Fruit fly (Drosophila melanogaster) whole organism, embryonic: ENCODE data around the gene defl.

Source experiments
- BtbVII ChIP-seq: fragments of 200-800 bp; sonication (Bioruptor generic); optimal IDR thresholded peaks from 3 replicates; lab custom pipeline; 2017; ENCODE audit warnings: missing biosample characterization, mild to moderate bottlenecking, missing genetic modification characterization
- CG10267 ChIP-seq: fragments of 200-800 bp; sonication (Bioruptor generic); optimal IDR thresholded peaks from 2 replicates; lab custom pipeline; 2018; ENCODE audit warnings: missing biosample characterization, mild to moderate bottlenecking, missing genetic modification characterization, moderate library complexity
- CG13287 ChIP-seq: fragments of 200-800 bp; sonication (Bioruptor generic); IDR thresholded peaks from 2 replicates; pipeline ENCODE4 v1.3.6; 2022; ENCODE audit warnings: missing biosample characterization, missing genetic modification characterization; ENCODE audit not compliant: partially characterized antibody
- CG14710 ChIP-seq: fragments of 200-800 bp; sonication (Bioruptor generic); optimal IDR thresholded peaks from 3 replicates; lab custom pipeline; 2019; ENCODE audit warnings: missing biosample characterization, mild to moderate bottlenecking, missing genetic modification characterization, moderate library complexity
- CG15011 ChIP-seq: fragments of 200-800 bp; sonication (Bioruptor generic); optimal IDR thresholded peaks from 3 replicates; lab custom pipeline; 2018; ENCODE audit warnings: missing biosample characterization, mild to moderate bottlenecking, missing genetic modification characterization
- CG1602 ChIP-seq: fragments of 200-800 bp; sonication (Bioruptor generic); optimal IDR thresholded peaks from 3 replicates; lab custom pipeline; 2016; ENCODE audit warnings: missing biosample characterization, missing genetic modification characterization
- CG17361 ChIP-seq: fragments of 200-800 bp; sonication (Bioruptor generic); IDR thresholded peaks from 3 replicates; pipeline ENCODE4 v1.3.6; 2022; ENCODE audit warnings: missing biosample characterization, missing genetic modification characterization
- CG17912 ChIP-seq: fragments of 200-800 bp; sonication (Bioruptor generic); optimal IDR thresholded peaks from 2 replicates; lab custom pipeline; 2018; ENCODE audit warnings: missing biosample characterization, mild to moderate bottlenecking, missing genetic modification characterization
- CG2712 ChIP-seq: fragments of 200-800 bp; optimal IDR thresholded peaks from 3 replicates; lab custom pipeline; 2019; ENCODE audit warnings: missing biosample characterization, mild to moderate bottlenecking, missing genetic modification characterization, moderate library complexity
- CG34376 ChIP-seq: fragments of 200-800 bp; sonication (Bioruptor generic); optimal IDR thresholded peaks from 2 replicates; lab custom pipeline; 2018; ENCODE audit warnings: missing biosample characterization, mild to moderate bottlenecking, missing genetic modification characterization
- CG34422 ChIP-seq: fragments of 200-800 bp; sonication (Bioruptor generic); IDR thresholded peaks from 3 replicates; pipeline ENCODE4 v1.3.6; 2022; ENCODE audit warnings: missing biosample characterization, missing genetic modification characterization
- CG3995 ChIP-seq: fragments of 200-800 bp; sonication (Bioruptor generic); optimal IDR thresholded peaks from 3 replicates; lab custom pipeline; 2016; ENCODE audit warnings: missing biosample characterization, missing genetic modification characterization
- CG4404 ChIP-seq: fragments of 200-800 bp; sonication (Bioruptor generic); IDR thresholded peaks from 2 replicates; pipeline ENCODE4 v1.3.6; 2022; ENCODE audit warnings: missing biosample characterization, missing genetic modification characterization
- CG4424 ChIP-seq: fragments of 200-800 bp; sonication (Bioruptor generic); optimal IDR thresholded peaks from 3 replicates; lab custom pipeline; 2016; ENCODE audit warnings: missing biosample characterization, missing genetic modification characterization
- CG5180 ChIP-seq: fragments of 200-800 bp; sonication (Bioruptor generic); optimal IDR thresholded peaks from 3 replicates; lab custom pipeline; 2017; ENCODE audit warnings: missing biosample characterization, missing genetic modification characterization, mild to moderate bottlenecking, moderate library complexity, missing genetic modification reagents
- Dll ChIP-seq: fragments of 200-800 bp; sonication (Bioruptor generic); IDR thresholded peaks from 4 replicates; pipeline ENCODE4 v1.3.6; 2022; ENCODE audit warnings: missing biosample characterization, missing genetic modification characterization; ENCODE audit not compliant: partially characterized antibody
- Dp ChIP-seq: fragments of 200-800 bp; sonication (Bioruptor generic); optimal IDR thresholded peaks from 2 replicates; lab custom pipeline; 2018; ENCODE audit warnings: missing biosample characterization, mild to moderate bottlenecking, missing genetic modification characterization, moderate library complexity
- HmgD ChIP-seq: fragments of 200-800 bp; sonication (Bioruptor generic); optimal IDR thresholded peaks from 3 replicates; lab custom pipeline; 2016; ENCODE audit warnings: missing biosample characterization, missing genetic modification characterization
- HmgZ ChIP-seq: fragments of 200-800 bp; sonication (Bioruptor generic); optimal IDR thresholded peaks from 2 replicates; lab custom pipeline; 2018; ENCODE audit warnings: missing biosample characterization, mild to moderate bottlenecking, missing genetic modification characterization
- MBD-R2 ChIP-seq: fragments of 200-800 bp; sonication (Bioruptor generic); IDR thresholded peaks from 2 replicates; pipeline ENCODE4 v1.3.6; 2022; ENCODE audit warnings: missing biosample characterization, missing genetic modification characterization
- NC2β ChIP-seq: fragments of 200-800 bp; sonication (Bioruptor generic); optimal IDR thresholded peaks from 2 replicates; lab custom pipeline; 2016; ENCODE audit warnings: missing biosample characterization, missing genetic modification characterization
- NFAT ChIP-seq: fragments of 200-800 bp; sonication (Bioruptor generic); IDR thresholded peaks from 2 replicates; pipeline ENCODE4 v1.3.6; 2022; ENCODE audit warnings: missing biosample characterization, missing genetic modification characterization
- NfI ChIP-seq: fragments of 200-800 bp; sonication (Bioruptor generic); optimal IDR thresholded peaks from 3 replicates; lab custom pipeline; 2018; ENCODE audit warnings: missing biosample characterization, mild to moderate bottlenecking, missing genetic modification characterization, moderate library complexity
- Opbp ChIP-seq: fragments of 200-800 bp; sonication (Bioruptor generic); IDR thresholded peaks from 3 replicates; pipeline ENCODE4 v1.3.6; 2022; ENCODE audit warnings: missing biosample characterization, missing genetic modification characterization; ENCODE audit not compliant: partially characterized antibody
- Trl ChIP-seq, 3 experiments: fragments of >200 bp in 2 of 3; fragments of 200-800 bp in 1 of 3; sonication (Bioruptor generic) in 1 of 3; optimal IDR thresholded peaks; 2 replicates in 1 of 3; 3 replicates in 2 of 3; lab custom pipeline; 2016 to 2017; ENCODE audit warnings: missing biosample characterization in 1 of 3, missing genetic modification characterization in 1 of 3
- Vsx1 ChIP-seq: fragments of 200-800 bp; sonication (Bioruptor generic); optimal IDR thresholded peaks from 2 replicates; lab custom pipeline; 2017; ENCODE audit warnings: missing biosample characterization, mild to moderate bottlenecking, missing genetic modification characterization, missing genetic modification reagents
- YL-1 ChIP-seq: fragments of 200-800 bp; sonication (Bioruptor generic); optimal IDR thresholded peaks from 3 replicates; lab custom pipeline; 2017; ENCODE audit warnings: missing biosample characterization, mild to moderate bottlenecking, missing genetic modification characterization
- al ChIP-seq: fragments of 200-800 bp; sonication (Bioruptor generic); IDR thresholded peaks from 2 replicates; pipeline ENCODE4 v1.3.6; 2022; ENCODE audit warnings: missing biosample characterization, missing genetic modification characterization
- cas ChIP-seq: fragments of 200-800 bp; sonication (Bioruptor generic); IDR thresholded peaks from 2 replicates; pipeline ENCODE4 v1.3.6; 2022; ENCODE audit warnings: missing biosample characterization, missing genetic modification characterization
- caup ChIP-seq: fragments of 200-800 bp; sonication (Bioruptor generic); optimal IDR thresholded peaks from 3 replicates; lab custom pipeline; 2017; ENCODE audit warnings: missing biosample characterization, mild to moderate bottlenecking, missing genetic modification characterization, moderate library complexity; ENCODE audit not compliant: severe bottlenecking
- crp ChIP-seq, 2 experiments: fragments of 200-800 bp; sonication (Bioruptor generic); optimal IDR thresholded peaks; 2 replicates in 1 of 2; 3 replicates in 1 of 2; lab custom pipeline; 2017; ENCODE audit warnings: missing biosample characterization in 2 of 2, missing genetic modification characterization in 2 of 2, mild to moderate bottlenecking in 1 of 2, moderate library complexity in 1 of 2
- dm ChIP-seq: fragments of 200-800 bp; sonication (Bioruptor generic); optimal IDR thresholded peaks from 3 replicates; lab custom pipeline; 2016; ENCODE audit warnings: missing biosample characterization, missing genetic modification characterization
- esg ChIP-seq: fragments of 200-800 bp; sonication (Bioruptor generic); conservative IDR thresholded peaks from 2 replicates; pipeline ENCODE4 v1.3.6; 2022; ENCODE audit warnings: missing biosample characterization, missing genetic modification characterization
- h ChIP-seq: fragments of >200 bp; optimal IDR thresholded peaks from 2 replicates; lab custom pipeline; 2017
- lola ChIP-seq, 3 experiments: fragments of >200 bp in 2 of 3; fragments of 200-800 bp in 1 of 3; sonication (Bioruptor generic) in 1 of 3; optimal IDR thresholded peaks; 2 replicates each; lab custom pipeline; 2017 to 2019; ENCODE audit warnings: missing biosample characterization in 3 of 3, missing genetic modification characterization in 3 of 3, mild to moderate bottlenecking in 1 of 3, moderate library complexity in 1 of 3
- pan ChIP-seq, 4 experiments: fragments of >200 bp in 3 of 4; fragments of 200-800 bp in 1 of 4; sonication (Bioruptor generic) in 1 of 4; optimal IDR thresholded peaks in 3 of 4; IDR thresholded peaks in 1 of 4; 2 replicates each; pipeline versions ENCODE4 v1.3.6 to Lab custom; 2017 to 2022; ENCODE audit warnings: missing biosample characterization in 2 of 4, missing genetic modification characterization in 2 of 4, mixed read lengths in 1 of 4
- pzg ChIP-seq: fragments of 200-800 bp; sonication (Bioruptor generic); optimal IDR thresholded peaks from 3 replicates; lab custom pipeline; 2018; ENCODE audit warnings: missing biosample characterization, mild to moderate bottlenecking, missing genetic modification characterization, moderate library complexity
- run ChIP-seq: fragments of 200-800 bp; sonication (Bioruptor generic); optimal IDR thresholded peaks from 3 replicates; lab custom pipeline; 2018; ENCODE audit warnings: missing biosample characterization, mild to moderate bottlenecking, missing genetic modification characterization
- stwl ChIP-seq: fragments of 200-800 bp; sonication (Bioruptor generic); optimal IDR thresholded peaks from 3 replicates; lab custom pipeline; 2018; ENCODE audit warnings: missing biosample characterization, mild to moderate bottlenecking, missing genetic modification characterization, moderate library complexity
- sug ChIP-seq: fragments of 200-800 bp; optimal IDR thresholded peaks from 2 replicates; lab custom pipeline; 2019; ENCODE audit warnings: missing biosample characterization, mild to moderate bottlenecking, missing genetic modification characterization, moderate library complexity
- vvl ChIP-seq: fragments of 200-800 bp; sonication (Bioruptor generic); IDR thresholded peaks from 2 replicates; pipeline ENCODE4 v1.3.6; 2022; ENCODE audit warnings: missing biosample characterization, missing genetic modification characterization
- zfh2 ChIP-seq: fragments of 200-800 bp; sonication (Bioruptor generic); optimal IDR thresholded peaks from 2 replicates; lab custom pipeline; 2016; ENCODE audit warnings: missing biosample characterization, missing genetic modification characterization

defl gene

DNA sequence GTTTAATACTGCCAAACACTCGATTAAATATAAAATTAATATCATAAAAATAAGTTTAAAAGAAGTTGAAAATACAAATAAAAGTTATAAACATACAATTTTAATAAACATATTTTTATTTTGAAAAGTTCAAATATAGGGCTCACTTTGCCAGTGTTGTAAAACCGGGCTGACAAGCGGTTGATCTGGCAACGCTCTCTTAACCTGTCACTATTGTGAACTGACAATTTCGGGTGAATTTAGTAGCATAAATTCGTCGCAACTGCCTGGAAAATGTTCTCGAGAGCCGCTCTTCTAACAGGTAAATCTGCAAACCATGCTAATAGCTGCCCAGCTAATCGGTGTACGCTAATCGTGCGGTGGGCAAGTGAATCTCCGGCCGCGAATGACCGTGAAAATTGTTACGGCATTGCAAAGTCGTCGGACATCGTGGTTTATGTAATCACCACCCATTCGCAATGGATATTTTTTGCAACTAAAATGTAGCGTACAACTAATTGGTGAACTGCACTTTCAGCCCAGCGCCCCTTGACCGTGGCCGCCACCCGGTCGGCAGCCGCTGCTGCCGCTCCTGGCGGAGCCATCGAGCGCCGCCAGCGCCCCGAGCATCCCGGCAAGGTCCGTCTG, 6.7 kb downstream of the defl start, which contains the start of gene ATPsynB (continued):
- TF ChIP-seq MBD-R2 (GFP tag; lab: Robert Waterston, UW) (peak; percentile 88), Trl (optimal IDR thresholded peaks at IDR 0.05; lab: Kevin White, UChicago) (no peak), Trl (GFP tag; optimal IDR thresholded peaks at IDR 0.05; lab: Kevin White, UChicago) (no peak), NfI (GFP tag; lab: Kevin White, UChicago) (peak; percentile 39), zfh2 (peak; percentile 41), CG34376 (peak; percentile 19), dm (GFP tag; lab: Kevin White, UChicago) (no peak), NC2β (GFP tag; lab: Kevin White, UChicago) (peak; percentile 17), pzg (GFP tag; lab: Kevin White, UChicago) (peak; percentile 87), al (GFP tag; lab: Robert Waterston, UW) (peak; percentile 16; the same call in 1 of the 2 replicates), CG15011 (no peak), CG17912 (GFP tag; lab: Kevin White, UChicago) (peak; percentile 53), CG34422 (GFP tag; lab: Robert Waterston, UW) (peak; percentile 51; the same call in 1 of the 3 replicates), run (no peak), Opbp (GFP tag; lab: Robert Waterston, UW) (peak; percentile 42; the same call in 1 of the 3 replicates), CG10267 (tag; lab: Kevin White, UChicago) (peak; percentile 98), CG14710 (peak; percentile 59), CG17361 (GFP tag; lab: Robert Waterston, UW) (peak; percentile 31; the same call in 1 of the 3 replicates), CG3995 (peak; percentile 38), Vsx1 (no peak), sug (peak; percentile 61), lola (GFP tag; optimal IDR thresholded peaks at IDR 0.05; lab: Kevin White, UChicago) (no peak), Dll (GFP tag; lab: Robert Waterston, UW) (0 out of 4 replicates have a peak, but pooled peaks have one; percentile 11), HmgD (GFP tag; lab: Kevin White, UChicago) (peak; percentile 36), CG5180 (GFP tag; lab: Kevin White, UChicago) (no peak), CG2712 (tag; lab: Kevin White, UChicago) (peak; percentile 100), cas (GFP tag; lab: Robert Waterston, UW) (no peak), CG4424 (GFP tag; lab: Kevin White, UChicago) (peak; percentile 54), caup (GFP tag; lab: Kevin White, UChicago) (peak; percentile 35), pan (optimal IDR thresholded peaks at IDR 0.05; lab: Kevin White, UChicago) (no peak), pan (GFP tag; optimal IDR thresholded peaks at IDR 0.05 in 1 of 2, IDR thresholded peaks at IDR 0.05 in 1 of 2) (peak in 1 of 2 experiments; percentile 39), stwl (tag; lab: Kevin White, UChicago) (peak; percentile 93), BtbVII (GFP tag; lab: Kevin White, UChicago) (no peak), HmgZ (tag; lab: Kevin White, UChicago) (peak; percentile 53), vvl (GFP tag; lab: Robert Waterston, UW) (peak; percentile 35; the same call in 1 of the 2 replicates), Dp (peak; percentile 95), CG13287 (GFP tag; lab: Robert Waterston, UW) (peak; percentile 36; the same call in 1 of the 2 replicates), NFAT (GFP tag; lab: Robert Waterston, UW) (peak; percentile 44; the same call in 1 of the 2 replicates), crp (GFP tag; optimal IDR thresholded peaks at IDR 0.05; lab: Kevin White, UChicago) (no peak), h (lab: Kevin White, UChicago) (no peak), esg (GFP tag; lab: Robert Waterston, UW) (no peak), CG4404 (no peak), CG1602 (GFP tag; lab: Kevin White, UChicago) (no peak), YL-1 (peak; percentile 97)
